Fruit fly (Drosophila melanogaster): ENCODE data around the gene NC2beta.

- TF ChIP-seq fd96Ca (GFP tag; IDR thresholded peaks at IDR 0.05) (no peak), Ets98B (GFP tag; IDR thresholded peaks at IDR 0.05) (no peak)
Observed at dm6 chr2L:15001847-15002246, 5.8 kb upstream of the NC2beta start.
